Worm (Caenorhabditis elegans): Measurements from ENCODE around the gene parg-1.
A peak's percentile ranks its signal among the peaks of the same experiment; 100 is the strongest.

parg-1 gene

ce11 chrIV:8739926-8740325 lies 6.1 kb upstream of the parg-1 start, which contains the start of gene mrps-33:
Gene mrps-33 (minus strand): TSS chrIV:8740026.
- TF ChIP-seq hlh-12 (tag; optimal IDR thresholded peaks at IDR 0.05) = no peak
- TF ChIP-seq ztf-18 (tag; optimal IDR thresholded peaks at IDR 0.05) = peak; percentile 8

ce11 chrIV:8740952-8741438 lies 5.1 kb upstream of the parg-1 start, which contains the start of gene F21D5.6:
Gene F21D5.6 (minus strand): TSS chrIV:8741388.
- TF ChIP-seq xnd-1 (tag; optimal IDR thresholded peaks at IDR 0.05) (no peak), cebp-1 (GFP tag; IDR thresholded peaks at IDR 0.05) (no peak), cebp-1 (tag; optimal IDR thresholded peaks at IDR 0.05) (peak; percentile 13), mel-28 (tag; optimal IDR thresholded peaks at IDR 0.05; ENCODE audit: borderline replicate concordance) (no peak), C06A6.2 (GFP tag; conservative IDR thresholded peaks at IDR 0.05) (no peak), ccch-3 (GFP tag; optimal IDR thresholded peaks at IDR 0.05) (no peak), B0261.1 (tag; optimal IDR thresholded peaks at IDR 0.05) (no peak), snpc-3.4 (tag; optimal IDR thresholded peaks at IDR 0.05) (peak; percentile 8), B0336.3 (GFP tag; IDR thresholded peaks at IDR 0.05) (0 out of 2 replicates have a peak, but pooled peaks have one; percentile 24), F23B12.7 (tag; optimal IDR thresholded peaks at IDR 0.05; ENCODE audit: insufficient read depth) (no peak), let-607 (tag; optimal IDR thresholded peaks at IDR 0.05) (no peak), lin-35 (GFP tag; optimal IDR thresholded peaks at IDR 0.05) (peak in 1 of 3 experiments; percentile 48), nfyb-1 (GFP tag; IDR thresholded peaks at IDR 0.05) (peak; percentile 57; the same call in 1 of the 2 replicates), F37B4.10 (GFP tag; IDR thresholded peaks at IDR 0.05) (no peak), dpff-1 (tag; optimal IDR thresholded peaks at IDR 0.05) (peak; percentile 47), repo-1 (tag; optimal IDR thresholded peaks at IDR 0.05) (peak; percentile 56), F52B5.7 (tag; optimal IDR thresholded peaks at IDR 0.05) (no peak), sptf-2 (GFP tag; optimal IDR thresholded peaks at IDR 0.05) (no peak), madf-6 (GFP tag; IDR thresholded peaks at IDR 0.05) (peak; percentile 32; the same call in 1 of the 2 replicates), T07F8.4 (tag; optimal IDR thresholded peaks at IDR 0.05) (no peak)

- TF ChIP-seq lsl-1 (GFP tag; optimal IDR thresholded peaks at IDR 0.05) (peak; percentile 55), ekl-4 (GFP tag; IDR thresholded peaks at IDR 0.05) (peak; percentile 68; the same call in 1 of the 2 replicates), K11D2.4 (GFP tag; IDR thresholded peaks at IDR 0.05) (peak; percentile 71; the same call in 1 of the 2 replicates), Y53G8AR.9 (GFP tag; conservative IDR thresholded peaks at IDR 0.05) (peak; percentile 81), F39B2.1 (GFP tag; IDR thresholded peaks at IDR 0.05) (no peak), attf-5 (GFP tag; optimal IDR thresholded peaks at IDR 0.05) (peak; percentile 90), cebp-1 (GFP tag; IDR thresholded peaks at IDR 0.05) (peak; percentile 22; the same call in 1 of the 2 replicates), cebp-1 (tag; optimal IDR thresholded peaks at IDR 0.05) (peak; percentile 93), let-526 (GFP tag; IDR thresholded peaks at IDR 0.05) (no peak), hmg-1.2 (GFP tag; IDR thresholded peaks at IDR 0.05) (peak; percentile 52), B0261.1 (tag; optimal IDR thresholded peaks at IDR 0.05) (no peak), snpc-4 (GFP tag; optimal IDR thresholded peaks at IDR 0.05) (no peak), snpc-4 (tag; optimal IDR thresholded peaks at IDR 0.05) (peak in 3 of 4 experiments; percentile 51 to 63 (median 59)), egl-18 (GFP tag; IDR thresholded peaks at IDR 0.05) (no peak), dpl-1 (GFP tag; optimal IDR thresholded peaks at IDR 0.05) (peak; percentile 13), lin-54 (GFP tag; optimal IDR thresholded peaks at IDR 0.05) (peak; percentile 89), ets-4 (GFP tag; optimal IDR thresholded peaks at IDR 0.05) (no peak), efl-1 (GFP tag; optimal IDR thresholded peaks at IDR 0.05) (peak; percentile 37), attf-3 (GFP tag; conservative IDR thresholded peaks at IDR 0.05) (0 out of 2 replicates have a peak, but pooled peaks have one; percentile 41), Y53F4B.3 (GFP tag; IDR thresholded peaks at IDR 0.05) (no peak), K12H6.12 (tag; optimal IDR thresholded peaks at IDR 0.05) (peak; percentile 19), dox-1 (GFP tag; IDR thresholded peaks at IDR 0.05) (peak; percentile 88), madf-6 (GFP tag; IDR thresholded peaks at IDR 0.05) (peak; percentile 69), unc-62 (GFP tag; optimal IDR thresholded peaks at IDR 0.05) (peak; percentile 24), D2030.7 (GFP tag; IDR thresholded peaks at IDR 0.05) (peak; percentile 27; the same call in 1 of the 2 replicates), tlf-1 (GFP tag; optimal IDR thresholded peaks at IDR 0.05) (peak; percentile 60)
Observed at ce11 chrIV:8743654-8744332, 2.3 kb upstream of the parg-1 start, which contains the start of gene F21D5.7. Gene F21D5.7 (minus strand): TSS chrIV:8743704.

All from whole organism, young adult.